Worm (Caenorhabditis elegans): Measurements from ENCODE around the gene Y82E9BR.22.

The Y82E9BR.22 gene

DNA sequence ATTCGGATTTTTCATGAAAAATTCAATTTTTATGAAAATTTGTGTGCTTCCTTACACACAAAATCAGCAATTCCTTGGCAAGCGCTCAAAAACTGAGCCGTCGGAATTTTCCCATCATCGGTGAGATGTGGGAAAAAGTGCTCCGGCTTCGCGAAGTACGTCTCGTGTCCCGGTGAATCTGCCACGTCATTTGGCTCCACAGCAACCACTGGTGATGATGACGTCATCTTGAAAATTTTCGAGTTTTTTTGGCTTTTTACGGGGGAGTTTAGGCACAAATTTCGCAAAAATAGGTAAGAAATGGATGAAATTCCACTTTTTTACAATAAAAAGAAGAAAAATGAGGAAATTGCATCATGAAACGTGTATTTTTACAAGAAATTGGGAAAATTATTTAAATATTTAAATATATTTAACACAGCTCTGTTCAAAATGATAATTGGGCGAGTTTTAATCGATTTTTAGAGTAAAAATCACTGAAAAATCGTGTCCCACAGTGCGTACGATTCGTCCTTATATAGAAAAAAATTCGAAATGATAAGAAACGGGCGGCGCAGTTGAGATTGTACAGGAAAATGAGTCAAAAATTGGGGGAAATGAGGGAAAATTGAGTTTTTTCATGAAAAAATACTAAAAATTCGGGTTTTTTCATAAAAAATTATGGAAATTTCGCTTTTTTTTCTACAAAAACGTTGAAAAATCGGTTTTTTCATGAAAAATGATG is 5.0 kb upstream of the Y82E9BR.22 start, which contains the start of gene Y82E9BR.14:
Gene Y82E9BR.14, minus strand, starts transcription at position 227 of the 724 bp plus-strand sequence.
- no peak for TF ChIP-seq F39B2.1 (GFP tag; IDR thresholded peaks at IDR 0.05)
- TF ChIP-seq atf-7 (tag; optimal IDR thresholded peaks at IDR 0.05) = peak; percentile 74
- 0 out of 2 replicates have a peak, but pooled peaks have one; percentile 9 for TF ChIP-seq hmg-1.2 (GFP tag; IDR thresholded peaks at IDR 0.05)
- TF ChIP-seq nhr-120 (GFP tag; IDR thresholded peaks at IDR 0.05) = no peak
- peak; percentile 85 for TF ChIP-seq madf-3 (GFP tag; IDR thresholded peaks at IDR 0.05)
- no peak for TF ChIP-seq Y53G8AR.9 (GFP tag; conservative IDR thresholded peaks at IDR 0.05)
- TF ChIP-seq hsf-1 (GFP tag; IDR thresholded peaks at IDR 0.05) = peak; percentile 42
- TF ChIP-seq sea-2 (GFP tag; IDR thresholded peaks at IDR 0.05) = no peak
- no peak for TF ChIP-seq hrde-1 (tag; optimal IDR thresholded peaks at IDR 0.05; ENCODE audit: borderline replicate concordance)
- TF ChIP-seq Y53F4B.3 (GFP tag; IDR thresholded peaks at IDR 0.05) = no peak
- TF ChIP-seq T26A5.8 (tag; optimal IDR thresholded peaks at IDR 0.05) = peak; percentile 10
- TF ChIP-seq nhr-80 (tag; optimal IDR thresholded peaks at IDR 0.05) = peak; percentile 53

DNA sequence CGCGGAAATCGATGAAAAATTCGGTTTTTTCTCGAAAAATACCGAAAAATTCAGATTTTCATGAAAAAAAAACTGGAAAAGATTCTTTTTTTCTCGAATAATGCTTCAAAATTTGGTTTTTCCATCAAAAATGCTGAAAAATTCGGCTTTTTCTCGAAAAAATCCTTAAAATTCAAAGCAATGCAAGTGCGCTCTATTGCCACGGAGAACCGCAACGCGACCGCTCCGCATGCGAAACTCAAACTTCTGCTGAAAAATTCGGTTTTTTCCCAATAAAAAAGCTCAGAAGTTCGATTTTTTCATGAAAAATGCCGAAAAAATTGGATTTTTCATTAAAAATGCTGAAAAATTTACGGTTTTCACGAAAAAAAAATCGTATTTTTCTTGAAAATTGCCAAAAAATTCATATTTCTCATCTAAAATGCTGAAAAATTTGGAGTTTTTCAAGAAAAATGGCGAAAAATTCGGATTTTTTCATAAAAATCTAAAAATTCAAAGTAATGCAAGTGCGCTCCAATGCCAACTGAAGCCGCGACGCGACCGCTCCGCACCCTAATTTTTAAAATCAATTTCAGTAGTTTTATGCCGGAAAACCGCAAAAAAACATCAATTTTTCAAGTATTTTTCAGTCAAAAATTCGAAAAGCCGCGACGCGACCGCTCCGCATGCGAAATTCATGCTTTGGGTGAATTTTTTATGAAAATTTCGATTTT is 4.2 kb upstream of the Y82E9BR.22 start:
- TF ChIP-seq C06A6.2 (GFP tag; conservative IDR thresholded peaks at IDR 0.05) (no peak), gei-17 (GFP tag; optimal IDR thresholded peaks at IDR 0.05) (no peak), lir-1 (GFP tag; conservative IDR thresholded peaks at IDR 0.05) (no peak), ztf-3 (GFP tag; optimal IDR thresholded peaks at IDR 0.05) (no peak), K11D2.4 (GFP tag; IDR thresholded peaks at IDR 0.05) (no peak), F57C9.4 (tag; optimal IDR thresholded peaks at IDR 0.05) (no peak), efl-1 (GFP tag; optimal IDR thresholded peaks at IDR 0.05) (peak; percentile 23), nfyb-1 (GFP tag; IDR thresholded peaks at IDR 0.05) (no peak), lin-54 (GFP tag; optimal IDR thresholded peaks at IDR 0.05) (peak; percentile 27), hmg-1.2 (GFP tag; IDR thresholded peaks at IDR 0.05) (no peak), egrh-3 (GFP tag; IDR thresholded peaks at IDR 0.05) (no peak), lin-26 (GFP tag; IDR thresholded peaks at IDR 0.05) (no peak), dox-1 (GFP tag; IDR thresholded peaks at IDR 0.05) (0 out of 2 replicates have a peak, but pooled peaks have one; percentile 10), tlf-1 (GFP tag; optimal IDR thresholded peaks at IDR 0.05) (no peak), mcd-1 (GFP tag; IDR thresholded peaks at IDR 0.05) (peak; percentile 63), F39B2.1 (GFP tag; IDR thresholded peaks at IDR 0.05) (no peak), ccch-3 (GFP tag; optimal IDR thresholded peaks at IDR 0.05) (no peak), nhr-27 (tag; optimal IDR thresholded peaks at IDR 0.05) (no peak), ztf-26 (tag; optimal IDR thresholded peaks at IDR 0.05) (no peak), F52B5.7 (tag; optimal IDR thresholded peaks at IDR 0.05) (no peak), madf-6 (GFP tag; IDR thresholded peaks at IDR 0.05) (peak; percentile 9; the same call in 1 of the 2 replicates), snpc-1.3 (tag; optimal IDR thresholded peaks at IDR 0.05; ENCODE audit: insufficient read depth) (peak; percentile 9), T26A5.8 (tag; optimal IDR thresholded peaks at IDR 0.05) (no peak), mxl-1 (tag; optimal IDR thresholded peaks at IDR 0.05) (no peak), xnd-1 (tag; optimal IDR thresholded peaks at IDR 0.05) (no peak), lsl-1 (GFP tag; optimal IDR thresholded peaks at IDR 0.05) (peak; percentile 41), zim-3 (tag; optimal IDR thresholded peaks at IDR 0.05) (no peak), ztf-25 (GFP tag; IDR thresholded peaks at IDR 0.05) (no peak), sdz-38 (tag; optimal IDR thresholded peaks at IDR 0.05) (no peak), athp-1 (tag; optimal IDR thresholded peaks at IDR 0.05) (no peak), madf-3 (GFP tag; IDR thresholded peaks at IDR 0.05) (peak; percentile 97), F55B11.4 (tag; optimal IDR thresholded peaks at IDR 0.05; ENCODE audit: borderline replicate concordance, insufficient read depth) (no peak), tbp1 (GFP tag; optimal IDR thresholded peaks at IDR 0.05) (no peak)
